Fruit fly (Drosophila melanogaster) whole organism, wandering third instar larva: ENCODE results near the gene noi.

ENCODE experiments used
- Dfd ChIP-seq: fragments of >200 bp; optimal IDR thresholded peaks from 2 replicates; lab custom pipeline; 2017; ENCODE audit warnings: missing biosample characterization, missing genetic modification characterization
- Hr78 ChIP-seq: fragments of >200 bp; optimal IDR thresholded peaks from 2 replicates; lab custom pipeline; 2017; ENCODE audit warnings: missing biosample characterization, missing genetic modification characterization
- Vsx2 ChIP-seq: fragments of 200-300, 225-300 bp; sonication (Bioruptor generic); optimal IDR thresholded peaks from 2 replicates; lab custom pipeline; 2018; ENCODE audit warnings: missing biosample characterization, missing genetic modification characterization; ENCODE audit not compliant: partially characterized antibody
- br ChIP-seq: fragments of 200-800 bp; sonication (Bioruptor generic); optimal IDR thresholded peaks from 2 replicates; lab custom pipeline; 2016; ENCODE audit warnings: missing biosample characterization, missing genetic modification characterization
- fru ChIP-seq: fragments of 200-800 bp; sonication (Bioruptor generic); optimal IDR thresholded peaks from 3 replicates; lab custom pipeline; 2016; ENCODE audit warnings: missing biosample characterization, mild to moderate bottlenecking, missing genetic modification characterization
- usp ChIP-seq: fragments of >200 bp; optimal IDR thresholded peaks from 2 replicates; lab custom pipeline; 2017; ENCODE audit warnings: missing biosample characterization, missing genetic modification characterization

DNA sequence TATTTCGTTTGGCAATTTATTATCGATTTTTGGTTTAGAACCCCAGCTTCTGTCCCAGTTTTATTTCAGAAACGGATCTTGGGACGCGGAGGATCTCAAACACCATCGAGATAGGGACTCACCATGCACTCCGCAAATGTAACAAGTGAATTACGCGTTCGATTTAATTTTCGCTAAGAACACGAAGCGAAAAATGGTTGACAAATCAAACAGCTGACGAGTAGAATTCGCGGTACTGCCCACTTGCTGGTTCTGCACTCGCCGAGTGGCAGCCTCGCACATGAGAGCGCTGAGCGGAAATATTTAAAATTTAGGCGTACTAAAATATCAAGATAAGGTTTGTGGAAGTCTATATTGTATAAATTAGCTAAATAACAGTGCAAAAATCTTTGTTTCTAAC is 27.8 kb downstream of the noi start, which contains the start of gene Pi4KIIalpha:
- TF ChIP-seq Dfd (no peak), Vsx2 (GFP tag; lab: Kevin White, UChicago) (no peak), usp (GFP tag; lab: Kevin White, UChicago) (no peak), Hr78 (no peak), fru (GFP tag; lab: Kevin White, UChicago) (no peak), br (no peak)
